Fruit fly (Drosophila melanogaster) whole organism, embryonic: Measurements from ENCODE around the gene Ubc6.

Source experiments
- Blimp-1 ChIP-seq: fragments of 200-800 bp; sonication (Bioruptor generic); optimal IDR thresholded peaks from 3 replicates; lab custom pipeline; 2018; ENCODE audit warnings: missing biosample characterization, missing genetic modification characterization, mild to moderate bottlenecking, moderate library complexity, missing genetic modification reagents
- CG10366 ChIP-seq: fragments of 200-800 bp; sonication (Bioruptor generic); IDR thresholded peaks from 2 replicates; pipeline ENCODE4 v1.3.6; 2022; ENCODE audit warnings: missing biosample characterization, missing genetic modification characterization
- CG10959 ChIP-seq: fragments of 200-800 bp; sonication (Bioruptor generic); IDR thresholded peaks from 2 replicates; pipeline ENCODE4 v1.3.6; 2022; ENCODE audit warnings: missing biosample characterization, missing genetic modification characterization
- CG11456 ChIP-seq: fragments of 200-800 bp; sonication (Bioruptor generic); IDR thresholded peaks from 3 replicates; pipeline ENCODE4 v1.3.6; 2022; ENCODE audit warnings: missing biosample characterization, missing genetic modification characterization
- CG13894 ChIP-seq: fragments of 200-800 bp; sonication (Bioruptor generic); optimal IDR thresholded peaks from 3 replicates; lab custom pipeline; 2018; ENCODE audit warnings: missing biosample characterization, mild to moderate bottlenecking, missing genetic modification characterization, moderate library complexity
- CG15696 ChIP-seq: fragments of 200-800 bp; sonication (Bioruptor generic); optimal IDR thresholded peaks from 2 replicates; lab custom pipeline; 2019; ENCODE audit warnings: missing biosample characterization, mild to moderate bottlenecking, missing genetic modification characterization, moderate library complexity
- CG1602 ChIP-seq: fragments of 200-800 bp; sonication (Bioruptor generic); optimal IDR thresholded peaks from 3 replicates; lab custom pipeline; 2016; ENCODE audit warnings: missing biosample characterization, missing genetic modification characterization
- CG1603 ChIP-seq: fragments of 200-800 bp; sonication (Bioruptor generic); optimal IDR thresholded peaks from 2 replicates; lab custom pipeline; 2019; ENCODE audit warnings: missing biosample characterization, mild to moderate bottlenecking, missing genetic modification characterization, moderate library complexity
- CG17328 ChIP-seq: fragments of 200-800 bp; sonication (Bioruptor generic); IDR thresholded peaks from 2 replicates; pipeline ENCODE4 v1.3.6; 2022; ENCODE audit warnings: missing biosample characterization, missing genetic modification characterization
- CG17568 ChIP-seq: fragments of 200-800 bp; sonication (Bioruptor generic); optimal IDR thresholded peaks from 2 replicates; lab custom pipeline; 2018; ENCODE audit warnings: missing biosample characterization, mild to moderate bottlenecking, missing genetic modification characterization, moderate library complexity
- CG2712 ChIP-seq: fragments of 200-800 bp; optimal IDR thresholded peaks from 3 replicates; lab custom pipeline; 2019; ENCODE audit warnings: missing biosample characterization, mild to moderate bottlenecking, missing genetic modification characterization, moderate library complexity
- CG30020 ChIP-seq: fragments of 200-800 bp; optimal IDR thresholded peaks from 2 replicates; lab custom pipeline; 2019; ENCODE audit warnings: missing biosample characterization, mild to moderate bottlenecking, missing genetic modification characterization, moderate library complexity
- CG31441 ChIP-seq: fragments of 200-800 bp; sonication (Bioruptor generic); IDR thresholded peaks from 2 replicates; pipeline ENCODE4 v1.3.6; 2022; ENCODE audit warnings: missing biosample characterization, missing genetic modification characterization
- CG32772 ChIP-seq: fragments of 200-800 bp; sonication (Bioruptor generic); IDR thresholded peaks from 2 replicates; pipeline ENCODE4 v1.3.6; 2022; ENCODE audit warnings: missing biosample characterization, missing genetic modification characterization
- CG33213 ChIP-seq: fragments of 200-800 bp; sonication (Bioruptor generic); optimal IDR thresholded peaks from 3 replicates; lab custom pipeline; 2016; ENCODE audit warnings: missing biosample characterization, missing genetic modification characterization
- D19A ChIP-seq: fragments of 200-800 bp; optimal IDR thresholded peaks from 3 replicates; lab custom pipeline; 2019; ENCODE audit warnings: missing biosample characterization, mild to moderate bottlenecking, missing genetic modification characterization, moderate library complexity
- Drgx ChIP-seq: fragments of 200-800 bp; sonication (Bioruptor generic); IDR thresholded peaks from 2 replicates; pipeline ENCODE4 v1.3.6; 2022; ENCODE audit warnings: missing biosample characterization, missing genetic modification characterization
- E2f2 ChIP-seq: fragments of 200-800 bp; sonication (Bioruptor generic); IDR thresholded peaks from 2 replicates; pipeline ENCODE4 v1.3.6; 2022; ENCODE audit warnings: missing biosample characterization, missing genetic modification characterization
- Hr51 ChIP-seq, 2 experiments: fragments of 200-800 bp; sonication (Bioruptor generic); optimal IDR thresholded peaks; 2 replicates in 1 of 2; 3 replicates in 1 of 2; lab custom pipeline; 2016 to 2018; ENCODE audit warnings: missing biosample characterization in 2 of 2, missing genetic modification characterization in 2 of 2, mild to moderate bottlenecking in 1 of 2, moderate library complexity in 1 of 2
- Hsf ChIP-seq: fragments of 200-800 bp; sonication (Bioruptor generic); optimal IDR thresholded peaks from 3 replicates; lab custom pipeline; 2016; ENCODE audit warnings: missing biosample characterization, missing genetic modification characterization
- Myb ChIP-seq: fragments of 200-800 bp; sonication (Bioruptor generic); optimal IDR thresholded peaks from 2 replicates; lab custom pipeline; 2016; ENCODE audit warnings: missing biosample characterization, missing genetic modification characterization
- NfI ChIP-seq: fragments of 200-800 bp; sonication (Bioruptor generic); optimal IDR thresholded peaks from 3 replicates; lab custom pipeline; 2018; ENCODE audit warnings: missing biosample characterization, mild to moderate bottlenecking, missing genetic modification characterization, moderate library complexity
- Oli ChIP-seq: fragments of 200-800 bp; sonication (Bioruptor generic); optimal IDR thresholded peaks from 2 replicates; lab custom pipeline; 2018; ENCODE audit warnings: missing biosample characterization, mild to moderate bottlenecking, missing genetic modification characterization, moderate library complexity
- Six4 ChIP-seq: fragments of 200-800 bp; sonication (Bioruptor generic); optimal IDR thresholded peaks from 2 replicates; lab custom pipeline; 2016; ENCODE audit warnings: missing biosample characterization, missing genetic modification characterization
- Xrp1 ChIP-seq: fragments of 200-800 bp; sonication (Bioruptor generic); IDR thresholded peaks from 2 replicates; pipeline ENCODE4 v1.3.6; 2022; ENCODE audit warnings: missing biosample characterization, missing genetic modification characterization
- ara ChIP-seq: fragments of 200-800 bp; sonication (Bioruptor generic); IDR thresholded peaks from 2 replicates; pipeline ENCODE4 v1.3.6; 2022; ENCODE audit warnings: missing biosample characterization, missing genetic modification characterization
- bsh ChIP-seq, 2 experiments: fragments of 200-800 bp; sonication (Bioruptor generic); optimal IDR thresholded peaks; 2 replicates each; lab custom pipeline; 2017 to 2018; ENCODE audit warnings: mild to moderate bottlenecking in 2 of 2, missing biosample characterization in 2 of 2, missing genetic modification characterization in 2 of 2, moderate library complexity in 1 of 2
- cas ChIP-seq: fragments of 200-800 bp; sonication (Bioruptor generic); IDR thresholded peaks from 2 replicates; pipeline ENCODE4 v1.3.6; 2022; ENCODE audit warnings: missing biosample characterization, missing genetic modification characterization
- chif ChIP-seq, 2 experiments: fragments of 200-800 bp; sonication (Bioruptor generic); optimal IDR thresholded peaks; 3 replicates each; lab custom pipeline; 2016; ENCODE audit warnings: missing biosample characterization in 2 of 2, missing genetic modification characterization in 2 of 2
- chm ChIP-seq: fragments of 200-800 bp; sonication (Bioruptor generic); IDR thresholded peaks from 2 replicates; pipeline ENCODE4 v1.3.6; 2022; ENCODE audit warnings: missing biosample characterization, missing genetic modification characterization
- ci ChIP-seq: fragments of 200-800 bp; sonication (Bioruptor generic); IDR thresholded peaks from 3 replicates; pipeline ENCODE4 v1.3.6; 2022; ENCODE audit warnings: missing biosample characterization, missing genetic modification characterization
- crol ChIP-seq: fragments of 200-800 bp; sonication (Bioruptor generic); IDR thresholded peaks from 2 replicates; pipeline ENCODE4 v1.3.6; 2022; ENCODE audit warnings: missing biosample characterization, missing genetic modification characterization
- esg ChIP-seq: fragments of 200-800 bp; sonication (Bioruptor generic); conservative IDR thresholded peaks from 2 replicates; pipeline ENCODE4 v1.3.6; 2022; ENCODE audit warnings: missing biosample characterization, missing genetic modification characterization
- fd96Cb ChIP-seq: fragments of 200-800 bp; sonication (Bioruptor generic); optimal IDR thresholded peaks from 2 replicates; lab custom pipeline; 2018; ENCODE audit warnings: missing biosample characterization, mild to moderate bottlenecking, missing genetic modification characterization, moderate library complexity
- fru ChIP-seq: fragments of >200 bp; optimal IDR thresholded peaks from 2 replicates; lab custom pipeline; 2017
- gem ChIP-seq: fragments of 200-800 bp; sonication (Bioruptor generic); optimal IDR thresholded peaks from 2 replicates; lab custom pipeline; 2019; ENCODE audit warnings: missing biosample characterization, mild to moderate bottlenecking, missing genetic modification characterization, moderate library complexity
- gsb ChIP-seq: fragments of 200-800 bp; sonication (Bioruptor generic); IDR thresholded peaks from 2 replicates; pipeline ENCODE4 v1.3.6; 2022; ENCODE audit warnings: missing biosample characterization, missing genetic modification characterization
- ken ChIP-seq: fragments of 200-800 bp; sonication (Bioruptor generic); IDR thresholded peaks from 3 replicates; pipeline ENCODE4 v1.3.6; 2022; ENCODE audit warnings: missing biosample characterization, missing genetic modification characterization
- lbe ChIP-seq: fragments of 200-800 bp; sonication (Bioruptor generic); optimal IDR thresholded peaks from 2 replicates; lab custom pipeline; 2016; ENCODE audit warnings: missing biosample characterization, mild to moderate bottlenecking, missing genetic modification characterization
- nmo ChIP-seq: fragments of 200-800 bp; sonication (Bioruptor generic); optimal IDR thresholded peaks from 2 replicates; lab custom pipeline; 2018; ENCODE audit warnings: missing biosample characterization, mild to moderate bottlenecking, missing genetic modification characterization, moderate library complexity
- onecut ChIP-seq: fragments of 200-800 bp; sonication (Bioruptor generic); IDR thresholded peaks from 2 replicates; pipeline ENCODE4 v1.3.6; 2022; ENCODE audit warnings: missing biosample characterization, missing genetic modification characterization
- otp ChIP-seq: fragments of 200-800 bp; sonication (Bioruptor generic); IDR thresholded peaks from 3 replicates; pipeline ENCODE4, ENCODE4 v1.3.6; 2022; ENCODE audit warnings: missing biosample characterization, missing genetic modification characterization
- pan ChIP-seq, 4 experiments: fragments of >200 bp in 3 of 4; fragments of 200-800 bp in 1 of 4; sonication (Bioruptor generic) in 1 of 4; optimal IDR thresholded peaks in 3 of 4; IDR thresholded peaks in 1 of 4; 2 replicates each; pipeline versions ENCODE4 v1.3.6 to Lab custom; 2017 to 2022; ENCODE audit warnings: missing biosample characterization in 2 of 4, missing genetic modification characterization in 2 of 4, mixed read lengths in 1 of 4
- phol ChIP-seq: fragments of 200-800 bp; sonication (Bioruptor generic); optimal IDR thresholded peaks from 3 replicates; lab custom pipeline; 2018; ENCODE audit warnings: missing biosample characterization, mild to moderate bottlenecking, missing genetic modification characterization, moderate library complexity
- pzg ChIP-seq: fragments of 200-800 bp; sonication (Bioruptor generic); optimal IDR thresholded peaks from 3 replicates; lab custom pipeline; 2018; ENCODE audit warnings: missing biosample characterization, mild to moderate bottlenecking, missing genetic modification characterization, moderate library complexity
- sens ChIP-seq: fragments of 200-800 bp; sonication (Bioruptor generic); peaks from one replicate; lab custom pipeline; 2016; ENCODE audit warnings: missing biosample characterization, missing genetic modification characterization
- slou ChIP-seq: fragments of 200-800 bp; sonication (Bioruptor generic); optimal IDR thresholded peaks from 3 replicates; lab custom pipeline; 2016; ENCODE audit warnings: missing biosample characterization, missing genetic modification characterization
- zen ChIP-seq: fragments of 200-800 bp; sonication (Bioruptor generic); optimal IDR thresholded peaks from 3 replicates; lab custom pipeline; 2018; ENCODE audit warnings: missing biosample characterization, mild to moderate bottlenecking, missing genetic modification characterization, moderate library complexity

Gene Ubc6

DNA sequence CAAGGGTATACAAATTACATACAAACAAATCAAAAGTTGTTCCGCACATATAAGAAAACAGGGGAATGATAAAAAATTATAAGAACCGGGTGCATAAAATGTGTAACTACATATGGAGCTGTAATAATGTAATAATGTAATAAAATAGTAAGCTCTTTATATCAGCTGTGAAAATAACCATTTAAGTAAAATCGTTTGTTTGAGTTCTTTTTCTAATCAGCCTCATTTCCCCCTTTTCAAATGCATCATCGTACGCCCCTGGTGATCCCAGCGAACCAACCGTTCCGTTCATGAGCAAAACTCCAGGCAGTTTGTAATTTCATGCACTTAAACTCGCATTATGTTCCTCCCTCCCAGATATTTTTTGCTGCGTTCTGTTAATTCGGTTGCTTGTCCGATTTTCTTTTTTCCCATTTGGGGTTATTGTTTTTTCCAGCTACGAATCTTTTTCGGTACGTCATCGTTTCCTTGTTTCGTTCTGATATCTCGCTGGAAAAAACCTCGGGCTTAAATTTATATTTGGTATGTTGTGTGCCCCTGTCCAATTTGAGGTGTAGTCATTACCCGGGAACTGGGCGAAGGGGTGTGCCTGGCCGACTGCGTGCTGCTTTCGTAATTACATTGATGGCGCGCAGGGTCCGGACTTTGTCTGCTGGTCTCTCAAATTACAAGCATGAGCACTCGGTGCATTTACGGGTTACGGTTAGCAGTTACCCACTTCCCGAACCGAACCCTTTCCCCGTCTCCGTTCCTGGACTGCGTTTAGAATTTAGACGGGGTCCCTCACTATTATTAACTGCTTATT, 45.1 kb upstream of the Ubc6 start (continued):
- TF ChIP-seq Blimp-1 (GFP tag; lab: Kevin White, UChicago) (peak; percentile 37), fd96Cb (tag; lab: Kevin White, UChicago) (peak; percentile 53), Hr51 (GFP tag; optimal IDR thresholded peaks at IDR 0.05; lab: Kevin White, UChicago) (peak in 1 of 2 experiments; percentile 13), CG30020 (no peak), NfI (no peak), CG33213 (GFP tag; lab: Kevin White, UChicago) (no peak), otp (GFP tag; lab: Robert Waterston, UW) (peak; percentile 63; the same call in 2 of the 3 replicates), CG11456 (peak; percentile 4; the same call in 1 of the 3 replicates), CG1603 (peak; percentile 38), CG17568 (GFP tag; lab: Kevin White, UChicago) (peak; percentile 8), E2f2 (GFP tag; lab: Robert Waterston, UW) (0 out of 2 replicates have a peak, but pooled peaks have one; percentile 7), Six4 (GFP tag; lab: Kevin White, UChicago) (peak; percentile 10), esg (0 out of 2 replicates have a peak, but pooled peaks have one; percentile 22), CG1602 (GFP tag; lab: Kevin White, UChicago) (peak; percentile 27), CG31441 (GFP tag; lab: Robert Waterston, UW) (0 out of 2 replicates have a peak, but pooled peaks have one; percentile 13), cas (GFP tag; lab: Robert Waterston, UW) (no peak), ci (GFP tag; lab: Robert Waterston, UW) (peak; percentile 63; the same call in 2 of the 3 replicates), chif (GFP tag; optimal IDR thresholded peaks at IDR 0.05; lab: Kevin White, UChicago) (peak in 1 of 2 experiments; percentile 15), CG2712 (tag; lab: Kevin White, UChicago) (peak; percentile 42), Drgx (peak; percentile 53), zen (tag; lab: Kevin White, UChicago) (peak; percentile 25), CG10366 (peak; percentile 33; the same call in 1 of the 2 replicates), slou (GFP tag; lab: Kevin White, UChicago) (no peak), CG10959 (GFP tag; lab: Robert Waterston, UW) (0 out of 2 replicates have a peak, but pooled peaks have one; percentile 43), Xrp1 (peak; percentile 53), CG15696 (tag; lab: Kevin White, UChicago) (peak; percentile 5), fru (lab: Kevin White, UChicago) (no peak), CG32772 (GFP tag; lab: Robert Waterston, UW) (peak; percentile 31; the same call in 1 of the 2 replicates), pzg (GFP tag; lab: Kevin White, UChicago) (no peak), D19A (tag; lab: Kevin White, UChicago) (peak; percentile 24), Oli (tag; lab: Kevin White, UChicago) (peak; percentile 10), gsb (no peak), Hsf (GFP tag; lab: Kevin White, UChicago) (no peak), nmo (GFP tag; lab: Kevin White, UChicago) (peak; percentile 41), crol (GFP tag; lab: Robert Waterston, UW) (0 out of 2 replicates have a peak, but pooled peaks have one; percentile 46), CG13894 (tag; lab: Kevin White, UChicago) (no peak), onecut (GFP tag; lab: Robert Waterston, UW) (no peak), bsh (GFP tag; optimal IDR thresholded peaks at IDR 0.05; lab: Kevin White, UChicago) (peak; percentile 20 to 48), Myb (GFP tag; lab: Kevin White, UChicago) (no peak), phol (tag; lab: Kevin White, UChicago) (peak; percentile 36), sens (GFP tag; lab: Kevin White, UChicago) (peak; percentile 79), CG17328 (GFP tag; lab: Robert Waterston, UW) (peak; percentile 48; the same call in 1 of the 2 replicates), pan (optimal IDR thresholded peaks at IDR 0.05; lab: Kevin White, UChicago) (no peak), pan (GFP tag; optimal IDR thresholded peaks at IDR 0.05 in 1 of 2, IDR thresholded peaks at IDR 0.05 in 1 of 2) (peak in 1 of 2 experiments; percentile 14), ara (peak; percentile 52; the same call in 1 of the 2 replicates), chm (peak; percentile 30; the same call in 1 of the 2 replicates), gem (peak; percentile 51), ken (GFP tag; lab: Robert Waterston, UW) (0 out of 3 replicates have a peak, but pooled peaks have one; percentile 6), lbe (GFP tag; lab: Kevin White, UChicago) (peak; percentile 40)
